Worm (Caenorhabditis elegans): ENCODE results near the gene W03C9.5.

DNA sequence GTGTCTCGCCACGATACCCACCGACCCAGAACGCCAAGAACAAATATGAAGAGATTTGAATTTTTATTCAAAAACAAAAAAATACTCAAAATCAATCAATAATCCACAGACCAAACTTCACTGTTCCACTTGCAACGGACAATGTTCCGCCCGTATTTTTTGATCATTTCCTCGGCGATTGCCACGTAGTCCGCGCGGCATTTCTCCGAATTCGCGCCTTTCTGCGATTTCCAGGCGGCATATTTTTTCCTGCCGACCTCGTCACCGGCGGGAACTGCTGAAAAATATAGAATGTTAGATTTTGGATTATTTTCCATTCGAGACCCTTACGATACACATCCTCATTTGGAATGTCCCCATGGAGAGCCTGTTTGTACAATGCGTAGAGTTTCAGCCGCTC, 4.9 kb upstream of the W03C9.5 start:
- TF ChIP-seq W03F9.2 (tag; optimal IDR thresholded peaks at IDR 0.05) (no peak), dao-5 (tag; optimal IDR thresholded peaks at IDR 0.05) (no peak)

All from whole organism, L4/young adult.